Fruit fly (Drosophila melanogaster): Measurements from ENCODE around the gene CASK.

CASK gene

dm6 chr3R:21777660-21778059, 44.8 kb downstream of the CASK start, which contains the start of gene Polr1H:
Polr1H (minus strand) TSS chr3R:21777847.
- no peak for TF ChIP-seq psq (optimal IDR thresholded peaks at IDR 0.05)
- no peak for TF ChIP-seq Sin3A (optimal IDR thresholded peaks at IDR 0.05)
- no peak for TF ChIP-seq h (optimal IDR thresholded peaks at IDR 0.05)

DNA sequence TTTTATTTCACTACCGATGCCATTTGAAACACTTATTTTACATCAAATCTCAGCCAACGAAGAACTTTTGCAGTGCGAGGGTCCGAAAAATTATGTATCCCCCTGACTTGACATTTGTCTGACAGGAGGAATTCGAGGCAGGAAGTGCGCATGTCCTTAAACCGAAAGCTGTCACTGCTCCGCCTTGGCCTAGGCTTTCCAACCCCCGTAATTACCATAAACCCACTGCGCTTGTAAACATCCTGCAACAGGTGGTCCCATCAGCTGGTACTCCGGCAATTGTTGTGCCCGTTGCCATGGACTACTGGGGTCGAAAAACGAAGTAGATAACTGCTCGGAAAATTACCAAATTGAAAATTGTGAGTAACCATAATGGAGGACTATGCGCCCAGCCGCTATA, 46.7 kb downstream of the CASK start, which contains the start of the genes GABA-B-R2 and CG6800:
Gene GABA-B-R2 (minus strand): TSS at position 75 of the 400 bp plus-strand sequence.
Gene CG6800 (plus strand): TSS at position 373 of the 400 bp plus-strand sequence.
- TF ChIP-seq Myc (optimal IDR thresholded peaks at IDR 0.05) (no peak), psq (optimal IDR thresholded peaks at IDR 0.05) (no peak), Sin3A (optimal IDR thresholded peaks at IDR 0.05) (no peak), h (optimal IDR thresholded peaks at IDR 0.05) (no peak), insv (optimal IDR thresholded peaks at IDR 0.05) (no peak), ttk (optimal IDR thresholded peaks at IDR 0.05) (no peak)

DNA sequence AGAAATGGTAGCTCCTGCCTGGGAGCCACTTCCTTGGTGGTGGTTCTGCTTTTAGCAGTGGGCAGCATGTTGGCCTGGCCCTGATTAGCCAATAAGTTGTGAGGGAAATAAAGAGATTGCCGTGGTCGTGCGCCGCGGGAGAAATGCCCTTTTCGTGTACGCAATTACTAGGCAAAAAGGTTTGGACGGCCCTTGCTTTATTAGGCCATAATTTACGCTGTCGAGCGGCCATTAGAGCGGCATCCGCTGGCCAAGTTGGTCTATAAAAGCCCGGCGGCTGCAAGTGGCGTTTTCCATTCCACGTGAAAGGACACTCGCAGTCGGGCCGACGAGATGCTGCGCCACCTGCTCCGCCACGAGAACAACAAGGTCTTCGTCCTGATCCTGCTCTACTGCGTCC, 53.3 kb downstream of the CASK start, which contains the start of gene Burs:
Gene Burs (plus strand): TSS at position 301 of the 400 bp plus-strand sequence.
- TF ChIP-seq psq (optimal IDR thresholded peaks at IDR 0.05) (no peak), ttk (optimal IDR thresholded peaks at IDR 0.05) (no peak), insv (optimal IDR thresholded peaks at IDR 0.05) (no peak)

DNA sequence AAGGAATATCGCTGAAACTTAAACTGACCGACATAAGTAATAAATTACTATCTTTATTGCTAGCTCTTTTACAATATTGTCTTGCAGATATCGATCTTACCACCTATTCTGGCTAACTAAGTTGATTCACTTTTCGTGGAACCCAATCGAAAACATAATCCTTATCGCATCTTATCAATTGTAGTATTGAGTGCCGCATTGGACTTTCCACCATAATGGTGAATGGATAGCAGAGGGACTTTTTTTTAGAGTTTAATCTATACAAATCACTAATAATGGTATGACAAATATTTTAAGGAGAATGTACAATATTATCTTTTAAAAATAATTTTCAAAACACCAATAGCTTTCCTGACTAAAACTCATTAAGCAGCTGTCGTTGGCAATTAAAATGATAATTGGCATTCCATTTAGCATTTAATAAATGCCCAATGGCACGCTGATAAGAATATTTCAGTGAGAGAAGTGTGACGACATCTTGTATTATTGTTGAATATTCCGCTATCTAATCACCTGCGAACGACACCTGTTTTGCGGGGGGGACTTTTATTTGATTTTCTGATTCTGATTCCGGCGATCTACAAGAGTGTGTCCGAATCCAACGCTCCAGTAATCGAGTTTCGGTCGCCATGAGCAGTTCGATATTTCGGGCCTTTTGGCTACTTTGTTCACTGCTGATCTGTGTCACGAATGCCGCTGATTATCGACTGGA, 64.2 kb downstream of the CASK start, which contains the start of gene CG42335:
Gene CG42335 (plus strand): TSS at position 620 of the 712 bp plus-strand sequence.
- TF ChIP-seq psq (optimal IDR thresholded peaks at IDR 0.05), result no peak

- TF ChIP-seq psq (optimal IDR thresholded peaks at IDR 0.05), result no peak
- TF ChIP-seq Myc (optimal IDR thresholded peaks at IDR 0.05), result no peak
- no peak for TF ChIP-seq ttk (optimal IDR thresholded peaks at IDR 0.05)
- no peak for TF ChIP-seq Sin3A (optimal IDR thresholded peaks at IDR 0.05)
- TF ChIP-seq h (optimal IDR thresholded peaks at IDR 0.05), result no peak
- TF ChIP-seq insv (optimal IDR thresholded peaks at IDR 0.05), result no peak
These were observed 64.9 kb downstream of the CASK start for dm6 chr3R:21757550-21757949.

dm6 chr3R:21753974-21754373, 68.5 kb downstream of the CASK start, which contains the start of gene CG31198:
CG31198 (plus strand) TSS chr3R:21754324.
- no peak for TF ChIP-seq psq (optimal IDR thresholded peaks at IDR 0.05)
- TF ChIP-seq Myc (optimal IDR thresholded peaks at IDR 0.05), result no peak
- TF ChIP-seq insv (optimal IDR thresholded peaks at IDR 0.05), result no peak
- TF ChIP-seq ttk (optimal IDR thresholded peaks at IDR 0.05), result no peak
- no peak for TF ChIP-seq Sin3A (optimal IDR thresholded peaks at IDR 0.05)
- no peak for TF ChIP-seq h (optimal IDR thresholded peaks at IDR 0.05)

- no peak for TF ChIP-seq psq (optimal IDR thresholded peaks at IDR 0.05)
- no peak for TF ChIP-seq ttk (optimal IDR thresholded peaks at IDR 0.05)
- no peak for TF ChIP-seq Sin3A (optimal IDR thresholded peaks at IDR 0.05)
- no peak for TF ChIP-seq Myc (optimal IDR thresholded peaks at IDR 0.05)
- TF ChIP-seq insv (optimal IDR thresholded peaks at IDR 0.05), result no peak
- TF ChIP-seq h (optimal IDR thresholded peaks at IDR 0.05), result no peak
These were observed 69.4 kb downstream of the CASK start for dm6 chr3R:21753099-21753498.

DNA sequence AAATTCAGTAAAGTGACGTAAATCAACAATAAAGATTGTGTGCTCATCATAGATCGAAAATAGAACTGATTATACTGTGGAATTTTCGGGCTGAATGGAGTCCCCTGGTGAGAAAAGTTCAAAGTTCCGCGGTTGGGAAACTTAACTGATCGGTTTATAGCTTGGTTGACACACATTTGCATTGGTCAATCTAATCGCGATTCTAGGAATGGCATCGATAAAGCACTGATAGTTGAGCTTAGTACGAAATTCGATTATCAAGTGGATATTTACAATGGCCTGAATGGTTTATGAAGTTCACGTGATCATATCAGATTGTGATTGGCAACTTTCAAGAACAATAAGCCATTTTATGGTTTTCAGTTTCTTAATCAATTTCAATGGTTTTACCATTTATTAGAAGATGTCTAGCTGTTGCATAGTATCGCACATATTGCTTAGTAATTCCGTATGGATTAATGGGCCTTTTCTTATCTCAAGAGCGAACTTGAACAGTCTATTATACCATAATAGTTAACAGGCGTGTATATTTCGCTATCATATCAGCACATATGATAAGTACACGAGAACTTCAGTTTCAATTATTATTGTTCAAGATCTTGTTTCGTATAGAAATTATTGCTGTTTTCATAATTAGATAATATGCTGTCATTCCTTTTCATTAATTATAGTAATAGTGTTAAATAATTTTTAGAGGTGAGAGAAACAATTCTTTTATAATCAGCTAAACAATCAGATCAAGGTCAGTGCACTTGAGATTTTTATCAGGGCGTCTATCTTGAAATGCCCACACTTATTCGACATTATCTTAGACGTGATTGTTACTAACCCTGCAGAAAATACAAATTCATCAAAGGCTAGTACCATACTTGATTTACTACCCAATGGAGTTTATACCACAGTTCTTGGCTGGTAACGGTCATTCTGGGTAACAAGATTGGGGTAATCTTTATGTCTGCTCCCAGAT, 73.2 kb downstream of the CASK start, which contains the start of gene CG31233:
Gene CG31233 (plus strand): TSS at position 900 of the 967 bp plus-strand sequence.
- TF ChIP-seq ttk (optimal IDR thresholded peaks at IDR 0.05), result no peak
- no peak for TF ChIP-seq insv (optimal IDR thresholded peaks at IDR 0.05)
- no peak for TF ChIP-seq Myc (optimal IDR thresholded peaks at IDR 0.05)
- TF ChIP-seq psq (optimal IDR thresholded peaks at IDR 0.05), result no peak
- no peak for TF ChIP-seq Sin3A (optimal IDR thresholded peaks at IDR 0.05)
- no peak for TF ChIP-seq h (optimal IDR thresholded peaks at IDR 0.05)

DNA sequence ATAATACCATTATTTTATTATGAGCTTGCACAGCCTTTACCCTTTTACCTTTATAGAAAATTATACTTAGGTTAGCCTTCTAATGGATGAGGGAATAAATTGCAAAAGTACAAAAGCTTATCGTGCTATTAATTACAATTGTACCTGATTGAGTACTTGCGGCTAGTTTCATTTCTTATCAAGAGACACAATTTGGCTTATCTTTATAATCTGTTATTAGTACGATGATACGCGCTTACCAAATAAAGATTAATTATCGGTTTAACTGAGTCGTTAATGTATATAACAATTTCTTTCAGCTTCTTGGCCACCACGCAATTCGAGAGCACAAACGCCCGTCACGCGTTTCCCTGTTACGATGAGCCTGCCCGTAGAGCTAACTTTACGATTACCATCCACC, 76.6 kb downstream of the CASK start:
- TF ChIP-seq insv (optimal IDR thresholded peaks at IDR 0.05), result no peak
- no peak for TF ChIP-seq Sin3A (optimal IDR thresholded peaks at IDR 0.05)
- no peak for TF ChIP-seq h (optimal IDR thresholded peaks at IDR 0.05)
- TF ChIP-seq psq (optimal IDR thresholded peaks at IDR 0.05), result no peak
- TF ChIP-seq ttk (optimal IDR thresholded peaks at IDR 0.05), result no peak
- no peak for TF ChIP-seq Myc (optimal IDR thresholded peaks at IDR 0.05)

DNA sequence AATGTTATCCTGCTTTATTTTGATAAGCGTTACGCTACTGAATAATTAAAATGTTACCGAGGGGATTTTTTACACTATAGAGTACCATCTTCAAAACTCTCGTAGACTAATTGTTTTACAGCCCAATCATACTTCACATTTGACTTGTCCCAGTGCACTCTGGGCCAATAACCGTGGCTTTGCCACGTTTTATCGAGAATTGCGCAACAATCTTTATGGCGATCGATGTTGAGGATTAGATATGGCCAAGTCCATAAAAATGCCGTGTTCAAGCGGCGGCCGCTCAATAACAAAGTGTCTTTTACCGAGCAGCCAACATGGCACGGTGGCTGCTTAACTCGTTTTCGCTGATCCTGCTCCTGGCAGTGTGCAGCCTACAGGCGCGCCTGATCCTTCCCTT, 77.5 kb downstream of the CASK start, which contains the start of gene CG31343:
Gene CG31343 (plus strand): TSS at position 279 of the 400 bp plus-strand sequence.
- TF ChIP-seq h (optimal IDR thresholded peaks at IDR 0.05), result no peak
- TF ChIP-seq ttk (optimal IDR thresholded peaks at IDR 0.05), result no peak
- no peak for TF ChIP-seq Sin3A (optimal IDR thresholded peaks at IDR 0.05)
- no peak for TF ChIP-seq insv (optimal IDR thresholded peaks at IDR 0.05)

- TF ChIP-seq h (optimal IDR thresholded peaks at IDR 0.05) (no peak), Sin3A (optimal IDR thresholded peaks at IDR 0.05) (no peak), psq (optimal IDR thresholded peaks at IDR 0.05) (no peak), insv (optimal IDR thresholded peaks at IDR 0.05) (no peak), ttk (optimal IDR thresholded peaks at IDR 0.05) (no peak), Myc (optimal IDR thresholded peaks at IDR 0.05) (no peak)
These were observed 81.6 kb downstream of the CASK start for dm6 chr3R:21740766-21741350.
